Worm (Caenorhabditis elegans) whole organism, L3 larva: ENCODE measurements around the gene K03B4.1.

Experiments used
- ama-1 ChIP-seq: fragments of 150-350 bp; optimal IDR thresholded peaks from 2 replicates; lab custom pipeline; 2018
- daf-12 ChIP-seq: fragments of 150-350 bp; optimal IDR thresholded peaks from 2 replicates; lab custom pipeline; 2014; ENCODE audit warnings: missing biosample characterization, missing genetic modification reagents, missing genetic modification characterization
- elt-3 ChIP-seq, 3 experiments: fragments of 150-350 bp in 1 of 3; sonication (generic microtip) in 2 of 3; optimal IDR thresholded peaks; 2 replicates in 2 of 3; 4 replicates in 1 of 3; lab custom pipeline; 2014 to 2017; ENCODE audit warnings: missing biosample characterization in 3 of 3, missing genetic modification characterization in 3 of 3
- hmg-11 ChIP-seq: sonication (generic microtip); optimal IDR thresholded peaks from 2 replicates; lab custom pipeline; 2016; ENCODE audit warnings: missing genetic modification characterization, missing compliant biosample characterization
- lin-39 ChIP-seq: fragments of 150-350 bp; optimal IDR thresholded peaks from 2 replicates; lab custom pipeline; 2018; ENCODE audit warnings: missing biosample characterization, missing genetic modification reagents, missing genetic modification characterization
- nhr-237 ChIP-seq: fragments of 150-350 bp; optimal IDR thresholded peaks from 2 replicates; lab custom pipeline; 2014; ENCODE audit warnings: missing biosample characterization, missing genetic modification characterization
- nhr-76 ChIP-seq: fragments of 150-350 bp; sonication (generic microtip); optimal IDR thresholded peaks from 5 replicates; lab custom pipeline; 2014; ENCODE audit warnings: missing biosample characterization, missing genetic modification characterization
- pha-4 ChIP-seq: fragments of 150-350 bp; optimal IDR thresholded peaks from 2 replicates; lab custom pipeline; 2014; ENCODE audit warnings: missing biosample characterization, missing genetic modification reagents, missing genetic modification characterization
- snpc-4 ChIP-seq: fragments of 150-350 bp; optimal IDR thresholded peaks from 2 replicates; lab custom pipeline; 2014; ENCODE audit warnings: missing biosample characterization, missing genetic modification characterization

ce11 chrV:4662400-4662799, 26.7 kb upstream of the K03B4.1 start, which contains the start of gene srx-74:
- TF ChIP-seq daf-12, result no peak
- TF ChIP-seq nhr-237 (tag; lab: Kevin White, UChicago), result no peak
- no peak for TF ChIP-seq hmg-11 (tag; lab: Kevin White, UChicago)
- TF ChIP-seq snpc-4, result no peak
- no peak for TF ChIP-seq elt-3 (tag; optimal IDR thresholded peaks at IDR 0.05; lab: Kevin White, UChicago)
- TF ChIP-seq ama-1, result no peak
- no peak for TF ChIP-seq pha-4 (tag; lab: Kevin White, UChicago)
- no peak for TF ChIP-seq nhr-76 (tag; lab: Kevin White, UChicago)
- no peak for TF ChIP-seq lin-39
